Worm (Caenorhabditis elegans): ENCODE data around the gene srbc-56.

- TF ChIP-seq hmg-1.1 (GFP tag; IDR thresholded peaks at IDR 0.05), result no peak
- no peak for TF ChIP-seq Y75B8A.6 (GFP tag; IDR thresholded peaks at IDR 0.05)
- TF ChIP-seq mep-1 (tag; optimal IDR thresholded peaks at IDR 0.05), result no peak
Observed at ce11 chrV:15810446-15810845, 21.0 kb downstream of the srbc-56 start, which contains the start of gene F54B8.1.

All from whole organism, L4 larva.